Fruit fly (Drosophila melanogaster): ENCODE data around the gene Uqcc1.

Uqcc1 gene

DNA sequence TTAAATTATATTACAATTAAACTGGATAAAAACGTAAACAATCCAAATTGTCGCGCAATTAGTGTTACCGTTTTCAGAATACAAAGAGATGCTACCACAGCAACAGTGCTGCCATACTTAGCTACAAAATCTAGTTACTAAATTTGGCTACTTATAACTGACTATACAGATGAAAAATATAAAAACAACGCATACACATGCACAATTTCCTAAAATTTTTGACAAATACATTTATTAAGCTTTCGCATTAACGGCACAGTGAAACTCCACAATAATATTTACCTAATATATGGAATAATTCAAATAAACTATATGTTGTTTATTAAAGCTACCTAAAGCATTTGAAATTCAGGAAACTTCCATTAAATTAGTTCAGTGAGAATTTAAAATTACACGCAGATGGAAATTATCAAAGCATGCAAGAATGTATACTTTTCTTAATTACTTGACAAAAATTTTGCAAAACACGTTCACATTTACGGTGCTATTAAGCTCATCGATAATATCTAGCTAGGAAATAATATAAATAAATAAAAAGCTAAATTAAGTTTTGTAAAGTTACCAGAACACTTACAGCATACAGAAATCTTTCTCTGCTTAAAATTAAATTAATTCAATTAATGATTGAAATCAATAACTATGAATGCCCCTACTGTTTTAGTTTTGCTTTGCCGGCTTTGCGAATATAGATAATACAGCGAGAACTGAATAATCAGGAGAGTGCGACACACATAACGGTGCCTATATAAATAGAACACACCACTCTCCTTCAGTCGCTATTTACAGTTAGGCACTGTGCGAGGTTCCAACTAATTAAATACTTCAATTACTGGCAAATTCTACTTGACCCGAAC is 11.3 kb upstream of the Uqcc1 start, which contains the start of the genes Mis12 and CG9953 (continued):
- TF ChIP-seq salr (GFP tag; optimal IDR thresholded peaks at IDR 0.05) = no peak
- peak; percentile 44 for TF ChIP-seq CG3919 (GFP tag; optimal IDR thresholded peaks at IDR 0.05)
- no peak; the same call in 2 of the 3 replicates for TF ChIP-seq CG8119 (GFP tag; IDR thresholded peaks at IDR 0.05)
- TF ChIP-seq CG32006 (GFP tag; optimal IDR thresholded peaks at IDR 0.05) = peak; percentile 67

DNA sequence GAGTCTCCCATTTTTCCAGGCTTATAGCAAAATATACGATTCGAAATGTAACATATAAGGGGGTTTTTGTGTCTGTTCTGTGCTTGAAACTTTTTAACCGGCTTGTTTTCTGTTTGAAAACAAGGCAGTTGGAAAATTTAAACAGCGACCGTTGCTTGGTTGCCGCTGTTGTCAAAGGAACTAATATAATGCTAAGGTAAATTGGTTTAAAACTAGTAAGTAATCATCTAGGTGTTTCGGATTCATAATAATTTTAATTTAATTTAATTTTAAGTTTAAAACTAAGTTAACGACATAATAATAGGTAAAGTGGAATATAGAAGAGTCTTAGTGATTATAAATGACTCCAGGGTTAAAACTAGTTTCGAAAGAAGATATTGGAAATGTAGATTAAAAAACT is 9.9 kb upstream of the Uqcc1 start, which contains the start of gene CG10064:
TSS of gene CG10064 (minus strand) at position 101 of the 400 bp plus-strand sequence.
- TF ChIP-seq Lpt (GFP tag; optimal IDR thresholded peaks at IDR 0.05) = no peak
- TF ChIP-seq Ets96B (tag; optimal IDR thresholded peaks at IDR 0.05) = no peak
- no peak for TF ChIP-seq CG31627 (GFP tag; optimal IDR thresholded peaks at IDR 0.05)

DNA sequence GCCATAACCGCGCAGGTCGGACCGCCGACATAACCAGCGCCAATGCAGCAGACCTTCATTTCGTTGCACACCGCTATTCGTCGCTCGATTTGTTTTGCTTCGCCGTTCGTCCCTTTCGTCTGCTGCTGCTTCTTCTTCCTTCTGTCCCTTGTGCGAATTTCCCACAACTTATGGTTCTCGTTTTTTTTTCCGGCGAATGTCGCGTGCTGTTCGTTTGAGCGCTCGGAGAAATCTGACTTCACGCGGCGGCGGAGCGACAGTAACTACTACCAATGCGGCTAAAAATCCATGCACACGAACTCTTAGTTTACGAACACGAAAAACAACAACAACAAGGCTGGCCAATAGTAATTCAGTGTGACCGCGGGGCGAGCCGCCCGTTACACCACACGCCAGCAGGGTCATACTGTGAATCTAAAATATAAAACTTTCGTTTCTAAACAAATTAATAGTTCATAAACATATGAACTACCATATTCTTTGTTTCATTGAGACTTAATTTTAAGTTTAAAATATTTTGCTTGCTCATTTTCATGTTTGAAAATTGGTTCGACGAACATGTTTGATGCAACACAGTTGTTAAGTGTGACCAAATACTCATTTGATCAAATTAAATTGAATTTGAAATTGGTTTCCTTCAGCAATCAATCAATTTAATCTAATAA is 6.7 kb upstream of the Uqcc1 start, which contains the start of gene sgl:
TSS of gene sgl (minus strand) at position 271 of the 665 bp plus-strand sequence.
- no peak for TF ChIP-seq lz (GFP tag; optimal IDR thresholded peaks at IDR 0.05)
- peak; percentile 74 for TF ChIP-seq svp (GFP tag)
- TF ChIP-seq CG11902 (GFP tag; optimal IDR thresholded peaks at IDR 0.05) = no peak
- no peak for TF ChIP-seq dac (GFP tag; optimal IDR thresholded peaks at IDR 0.05)
- peak; percentile 4 for TF ChIP-seq net (GFP tag; optimal IDR thresholded peaks at IDR 0.05)
- peak; percentile 8 for TF ChIP-seq Met (GFP tag; optimal IDR thresholded peaks at IDR 0.05)
- TF ChIP-seq cyc (GFP tag; optimal IDR thresholded peaks at IDR 0.05) = no peak
- TF ChIP-seq fkh (GFP tag; optimal IDR thresholded peaks at IDR 0.05) = no peak
- no peak for TF ChIP-seq fd85E (GFP tag; optimal IDR thresholded peaks at IDR 0.05)
- TF ChIP-seq CG7368 (GFP tag; optimal IDR thresholded peaks at IDR 0.05) = no peak
- TF ChIP-seq CG34406 (GFP tag; optimal IDR thresholded peaks at IDR 0.05) = peak; percentile 31
- peak; percentile 36 for TF ChIP-seq Sox14 (GFP tag; optimal IDR thresholded peaks at IDR 0.05)
- peak; percentile 48; the same call in 2 of the 3 replicates for TF ChIP-seq CG8119 (GFP tag; IDR thresholded peaks at IDR 0.05)
- TF ChIP-seq CG6276 (GFP tag; optimal IDR thresholded peaks at IDR 0.05) = peak; percentile 74
- TF ChIP-seq CG4318 (GFP tag; optimal IDR thresholded peaks at IDR 0.05) = no peak
- TF ChIP-seq pdm3 (GFP tag; optimal IDR thresholded peaks at IDR 0.05) = peak; percentile 5
- no peak for TF ChIP-seq OdsH (GFP tag; optimal IDR thresholded peaks at IDR 0.05)
- peak in 1 of 2 experiments; percentile 36 for TF ChIP-seq salr (GFP tag; optimal IDR thresholded peaks at IDR 0.05)
- peak; percentile 87 for TF ChIP-seq CG6163 (GFP tag; IDR thresholded peaks at IDR 0.05)
- TF ChIP-seq CG3919 (GFP tag; optimal IDR thresholded peaks at IDR 0.05) = peak; percentile 59
- peak; percentile 29 for TF ChIP-seq spab (GFP tag; optimal IDR thresholded peaks at IDR 0.05)
- TF ChIP-seq CG31627 (GFP tag; optimal IDR thresholded peaks at IDR 0.05) = no peak
- TF ChIP-seq CG11762 (GFP tag; optimal IDR thresholded peaks at IDR 0.05; ENCODE audit: insufficient read depth) = no peak
- TF ChIP-seq Eip93F (GFP tag; optimal IDR thresholded peaks at IDR 0.05) = no peak
- TF ChIP-seq acj6 (GFP tag; optimal IDR thresholded peaks at IDR 0.05) = no peak
- TF ChIP-seq CG8632 (GFP tag; optimal IDR thresholded peaks at IDR 0.05) = no peak
- no peak for TF ChIP-seq CG10631 (GFP tag; optimal IDR thresholded peaks at IDR 0.05)
- TF ChIP-seq ss (GFP tag; optimal IDR thresholded peaks at IDR 0.05) = peak; percentile 71 to 76
- peak; percentile 73 for TF ChIP-seq Eip78C (GFP tag)
- no peak for TF ChIP-seq Hr39 (GFP tag; optimal IDR thresholded peaks at IDR 0.05)
- no peak; the same call in 1 of the 2 replicates for TF ChIP-seq Gug (GFP tag; IDR thresholded peaks at IDR 0.05)
- TF ChIP-seq fd59A (GFP tag; optimal IDR thresholded peaks at IDR 0.05) = no peak
- TF ChIP-seq eg (GFP tag; IDR thresholded peaks at IDR 0.05) = peak; percentile 75
- peak; percentile 72 for TF ChIP-seq CG16779 (tag; optimal IDR thresholded peaks at IDR 0.05)
- no peak for TF ChIP-seq Ets21C (GFP tag; optimal IDR thresholded peaks at IDR 0.05)
- no peak for TF ChIP-seq CG11294 (GFP tag; IDR thresholded peaks at IDR 0.05)
- peak; percentile 34 for TF ChIP-seq CG6808 (GFP tag; optimal IDR thresholded peaks at IDR 0.05)
- no peak for TF ChIP-seq Hr4 (GFP tag; optimal IDR thresholded peaks at IDR 0.05)
- no peak for TF ChIP-seq Smox (GFP tag; optimal IDR thresholded peaks at IDR 0.05)
- no peak for TF ChIP-seq Blimp-1 (GFP tag; optimal IDR thresholded peaks at IDR 0.05)
- no peak for TF ChIP-seq CG6792 (GFP tag; optimal IDR thresholded peaks at IDR 0.05)
- TF ChIP-seq Sox102F (GFP tag; optimal IDR thresholded peaks at IDR 0.05) = no peak
